3 fruit fly cellular contexts compared by ENCODE assay signal in the genomic region with DNA sequence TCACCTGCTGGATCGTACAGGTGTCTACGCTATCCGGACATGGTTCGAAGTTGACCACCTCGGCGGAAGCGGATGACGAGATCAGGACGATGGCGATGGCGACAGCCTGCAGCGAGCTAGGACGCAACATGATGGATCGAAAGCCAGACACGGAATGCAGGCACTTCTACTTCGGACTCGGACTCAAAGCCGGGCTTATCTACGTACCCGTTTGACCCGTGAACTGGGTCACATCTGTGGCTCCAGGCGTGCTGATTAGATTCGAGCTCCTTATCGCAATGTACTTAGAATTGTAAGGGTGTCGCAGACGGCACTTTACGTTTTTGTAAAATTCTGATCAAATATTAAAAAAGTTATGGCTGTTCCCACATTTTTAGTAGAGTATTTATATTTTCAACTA.
A peak's percentile ranks its signal among the peaks of the same experiment; 100 is the strongest.
TF ChIP-seq lines count a peak whose summit lies in the region.

A gene (minus strand): TSS at position 160 of the 400 bp plus-strand sequence.

- no peak for TF ChIP-seq CTCF in whole organism, embryonic (GFP tag; optimal IDR thresholded peaks at IDR 0.05; lab: Kevin White, UChicago)

TF ChIP-seq in whole organism, adult, 20 proteins besides CTCF, POLR2A, EP300 and RAD21:
- TF ChIP-seq CG33017 (tag; optimal IDR thresholded peaks at IDR 0.05; lab: Kevin White, UChicago) (no peak), pad (GFP tag; optimal IDR thresholded peaks at IDR 0.05; lab: Kevin White, UChicago) (no peak), CG1620 (GFP tag; optimal IDR thresholded peaks at IDR 0.05; lab: Kevin White, UChicago) (no peak), CG14711 (tag; optimal IDR thresholded peaks at IDR 0.05; lab: Kevin White, UChicago) (no peak), CG12768 (GFP tag; optimal IDR thresholded peaks at IDR 0.05; lab: Kevin White, UChicago) (no peak), CG7101 (tag; optimal IDR thresholded peaks at IDR 0.05; lab: Kevin White, UChicago) (peak; percentile 3), CG11617 (GFP tag; optimal IDR thresholded peaks at IDR 0.05; lab: Kevin White, UChicago) (no peak), Hr96 (GFP tag; optimal IDR thresholded peaks at IDR 0.05; lab: Kevin White, UChicago) (no peak)

TF ChIP-seq in whole organism, embryonic, 481 proteins besides CTCF, POLR2A, EP300 and RAD21:
- no peak for TF ChIP-seq bbx (GFP tag; IDR thresholded peaks at IDR 0.05; lab: Robert Waterston, UW; ENCODE audit: partially characterized antibody)
- TF ChIP-seq Tbp (GFP tag; optimal IDR thresholded peaks at IDR 0.05; lab: Kevin White, UChicago) = no peak
- no peak for TF ChIP-seq ttk (GFP tag; IDR thresholded peaks at IDR 0.05; lab: Robert Waterston, UW)
- TF ChIP-seq D19A (tag; optimal IDR thresholded peaks at IDR 0.05; lab: Kevin White, UChicago) = peak; percentile 79
- TF ChIP-seq tll (GFP tag; optimal IDR thresholded peaks at IDR 0.05; lab: Kevin White, UChicago) = no peak
- no peak for TF ChIP-seq sisA (GFP tag; IDR thresholded peaks at IDR 0.05; lab: Robert Waterston, UW)
- TF ChIP-seq lilli (GFP tag; optimal IDR thresholded peaks at IDR 0.05; lab: Kevin White, UChicago) = no peak
- no peak for TF ChIP-seq gsb (GFP tag; IDR thresholded peaks at IDR 0.05; lab: Robert Waterston, UW)
- TF ChIP-seq CG32772 (GFP tag; IDR thresholded peaks at IDR 0.05; lab: Robert Waterston, UW) = no peak
- TF ChIP-seq yki (optimal IDR thresholded peaks at IDR 0.05; lab: Kevin White, UChicago) = no peak
- TF ChIP-seq Elba2 (GFP tag; optimal IDR thresholded peaks at IDR 0.05; lab: Kevin White, UChicago) = no peak
- TF ChIP-seq NK7.1 (GFP tag; optimal IDR thresholded peaks at IDR 0.05; lab: Kevin White, UChicago) = no peak
- TF ChIP-seq CG34376 (GFP tag; optimal IDR thresholded peaks at IDR 0.05; lab: Kevin White, UChicago) = peak; percentile 2
- TF ChIP-seq sug (tag; optimal IDR thresholded peaks at IDR 0.05; lab: Kevin White, UChicago) = peak; percentile 9
- TF ChIP-seq prd (optimal IDR thresholded peaks at IDR 0.05; lab: Kevin White, UChicago) = no peak
- TF ChIP-seq prd (GFP tag; IDR thresholded peaks at IDR 0.05; lab: Robert Waterston, UW) = no peak
- TF ChIP-seq CG10274 (GFP tag; optimal IDR thresholded peaks at IDR 0.05; lab: Kevin White, UChicago) = no peak
- no peak for TF ChIP-seq ato (GFP tag; IDR thresholded peaks at IDR 0.05; lab: Robert Waterston, UW; ENCODE audit: partially characterized antibody)
- TF ChIP-seq Med (GFP tag; lab: Kevin White, UChicago) = peak; percentile 8
- TF ChIP-seq CG11695 (GFP tag; IDR thresholded peaks at IDR 0.05; lab: Robert Waterston, UW) = no peak
- TF ChIP-seq Side (GFP tag; optimal IDR thresholded peaks at IDR 0.05; lab: Kevin White, UChicago) = no peak
- no peak for TF ChIP-seq CG4282 (GFP tag; optimal IDR thresholded peaks at IDR 0.05; lab: Kevin White, UChicago)
- no peak for TF ChIP-seq CG10462 (GFP tag; optimal IDR thresholded peaks at IDR 0.05; lab: Kevin White, UChicago)
- TF ChIP-seq CG17385 (GFP tag; optimal IDR thresholded peaks at IDR 0.05; lab: Kevin White, UChicago) = no peak
- no peak for TF ChIP-seq gt (GFP tag; IDR thresholded peaks at IDR 0.05; lab: Robert Waterston, UW)
- TF ChIP-seq CG10565 (GFP tag; optimal IDR thresholded peaks at IDR 0.05; lab: Kevin White, UChicago) = no peak
- TF ChIP-seq CG6175 (GFP tag; IDR thresholded peaks at IDR 0.05; lab: Robert Waterston, UW) = no peak
- no peak for TF ChIP-seq CG10321 (GFP tag; IDR thresholded peaks at IDR 0.05; lab: Robert Waterston, UW)
- no peak for TF ChIP-seq CG11398 (GFP tag; optimal IDR thresholded peaks at IDR 0.05; lab: Kevin White, UChicago)
- no peak for TF ChIP-seq CG11504 (tag; optimal IDR thresholded peaks at IDR 0.05; lab: Kevin White, UChicago)
- TF ChIP-seq CG18476 (GFP tag; optimal IDR thresholded peaks at IDR 0.05; lab: Kevin White, UChicago) = no peak
- no peak for TF ChIP-seq CG5180 (GFP tag; optimal IDR thresholded peaks at IDR 0.05; lab: Kevin White, UChicago)
- TF ChIP-seq row (GFP tag; IDR thresholded peaks at IDR 0.05; lab: Robert Waterston, UW) = peak; percentile 28; the same call in 1 of the 3 replicates
- no peak for TF ChIP-seq CG16779 (GFP tag; IDR thresholded peaks at IDR 0.05; lab: Robert Waterston, UW)
- no peak for TF ChIP-seq ap (GFP tag; IDR thresholded peaks at IDR 0.05; lab: Robert Waterston, UW)
- no peak for TF ChIP-seq Atf-2 (GFP tag; optimal IDR thresholded peaks at IDR 0.05; lab: Kevin White, UChicago)

TF ChIP-seq in whole organism, prepupa, 60 proteins besides CTCF, POLR2A, EP300 and RAD21:
- TF ChIP-seq Ets96B (tag; optimal IDR thresholded peaks at IDR 0.05; lab: Kevin White, UChicago) (no peak), svp (GFP tag; lab: Kevin White, UChicago) (peak; percentile 94), CG32006 (GFP tag; optimal IDR thresholded peaks at IDR 0.05; lab: Kevin White, UChicago) (peak; percentile 10)
